Worm (Caenorhabditis elegans) whole organism, young adult: Measurements from ENCODE around the gene dph-7.

Experiments used
- B0035.1 ChIP-seq: sonication (generic microtip); optimal IDR thresholded peaks from 2 replicates; lab custom pipeline; 2016; ENCODE audit warnings: missing genetic modification characterization, mild to moderate bottlenecking, missing compliant biosample characterization, missing genotype, missing genetic modification reagents
- F57C9.4 ChIP-seq: sonication (generic microtip); optimal IDR thresholded peaks from 2 replicates; lab custom pipeline; 2017; ENCODE audit warnings: mild to moderate bottlenecking, missing genetic modification characterization, missing compliant biosample characterization
- ceh-100 ChIP-seq: fragments of 200-800 bp; sonication (Bioruptor generic); IDR thresholded peaks from 2 replicates; pipeline ENCODE4 v1.3.6; 2022; ENCODE audit warnings: missing genetic modification reagents, missing genetic modification characterization, missing compliant biosample characterization
- ceh-40 ChIP-seq: fragments of 200-800 bp; sonication (Bioruptor generic); IDR thresholded peaks from 2 replicates; pipeline ENCODE4 v1.3.6; 2022; ENCODE audit warnings: missing genetic modification characterization, missing compliant biosample characterization
- lin-35 ChIP-seq, 3 experiments: fragments of 150-350 bp in 2 of 3; sonication (generic microtip) in 1 of 3; optimal IDR thresholded peaks; 2 replicates each; lab custom pipeline; 2014 to 2018; ENCODE audit warnings: missing biosample characterization in 3 of 3, missing genetic modification characterization in 3 of 3, missing genetic modification reagents in 3 of 3
- madf-10 ChIP-seq: sonication (generic microtip); optimal IDR thresholded peaks from 2 replicates; lab custom pipeline; 2016; ENCODE audit warnings: mild to moderate bottlenecking, missing genetic modification characterization, missing compliant biosample characterization
- nfya-1 ChIP-seq: sonication (generic microtip); optimal IDR thresholded peaks from 2 replicates; lab custom pipeline; 2017; ENCODE audit warnings: antibody characterized with exemption, missing compliant biosample characterization, missing genetic modification characterization, borderline replicate concordance; ENCODE audit not compliant: insufficient read depth
- unc-62 ChIP-seq: fragments of 150-350 bp; optimal IDR thresholded peaks from 2 replicates; lab custom pipeline; 2014; ENCODE audit warnings: missing biosample characterization, missing genetic modification reagents, missing genetic modification characterization
- ztf-26 ChIP-seq: sonication (generic microtip); optimal IDR thresholded peaks from 2 replicates; lab custom pipeline; 2017; ENCODE audit warnings: missing genetic modification characterization, missing compliant biosample characterization

DNA sequence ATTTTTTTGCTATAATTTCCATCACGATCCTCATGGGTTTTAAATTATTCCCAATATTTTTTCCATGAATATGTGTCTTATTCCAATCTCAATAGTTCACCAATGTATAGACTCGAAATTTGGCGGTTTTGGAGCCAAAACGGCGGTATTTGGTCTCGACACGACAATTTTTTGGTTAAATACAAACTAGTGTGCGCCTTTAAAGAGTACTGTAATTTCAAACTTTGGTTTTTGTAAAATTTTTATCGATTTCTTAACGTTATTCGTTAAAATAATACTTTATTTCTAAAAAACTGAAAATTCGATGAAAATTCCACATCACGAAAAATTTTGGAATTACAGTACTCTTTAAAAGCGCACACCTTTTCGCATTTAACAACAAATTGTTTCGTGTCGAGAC lies 287 bp upstream of the dph-7 start:
- TF ChIP-seq ceh-100: no peak
- no peak for TF ChIP-seq madf-10 (tag; lab: Kevin White, UChicago)
- no peak for TF ChIP-seq F57C9.4 (tag; lab: Kevin White, UChicago)
- no peak for TF ChIP-seq ztf-26
- no peak for TF ChIP-seq unc-62
- no peak for TF ChIP-seq ceh-40 (GFP tag; lab: Robert Waterston, UW)
- TF ChIP-seq B0035.1 (tag; lab: Kevin White, UChicago): no peak
- TF ChIP-seq nfya-1: no peak
- no peak for TF ChIP-seq lin-35 (GFP tag; optimal IDR thresholded peaks at IDR 0.05; lab: Kevin White, UChicago)
